Worm (Caenorhabditis elegans): Measurements from ENCODE around the gene F57F4.1.

- TF ChIP-seq flt-1 (GFP tag; IDR thresholded peaks at IDR 0.05) (no peak), aly-1 (tag; optimal IDR thresholded peaks at IDR 0.05) (no peak), ceh-13 (GFP tag; optimal IDR thresholded peaks at IDR 0.05) (no peak), tra-4 (tag; optimal IDR thresholded peaks at IDR 0.05) (no peak), pes-1 (GFP tag; IDR thresholded peaks at IDR 0.05) (no peak), sea-1 (GFP tag; conservative IDR thresholded peaks at IDR 0.05) (no peak), ama-1 (optimal IDR thresholded peaks at IDR 0.05) (no peak), F13C5.2 (tag; optimal IDR thresholded peaks at IDR 0.05) (no peak), B0310.2 (tag; optimal IDR thresholded peaks at IDR 0.05) (no peak), hmbx-1 (tag; optimal IDR thresholded peaks at IDR 0.05) (no peak)
These were observed 31.6 kb upstream of the F57F4.1 start for ce11 chrV:6358709-6359108.
